Fruit fly (Drosophila melanogaster) whole organism, pupa: ENCODE results near the gene arx.

Source experiments
- CG14655 ChIP-seq: fragments of 200-800 bp; sonication (Bioruptor generic); optimal IDR thresholded peaks from 3 replicates; lab custom pipeline; 2017; ENCODE audit warnings: mild to moderate bottlenecking, missing biosample characterization, missing genetic modification reagents, missing genetic modification characterization
- CG17806 ChIP-seq: fragments of 200-800 bp; sonication (Bioruptor generic); optimal IDR thresholded peaks from 2 replicates; lab custom pipeline; 2018; ENCODE audit warnings: missing biosample characterization, mild to moderate bottlenecking, missing genetic modification characterization, moderate library complexity
- CG32121 ChIP-seq: fragments of 200-800 bp; sonication (Bioruptor generic); IDR thresholded peaks from 2 replicates; pipeline ENCODE4 v1.3.6; 2022; ENCODE audit warnings: missing biosample characterization, missing genetic modification characterization
- CG8159 ChIP-seq: fragments of 200-800 bp; sonication (Bioruptor generic); optimal IDR thresholded peaks from 3 replicates; lab custom pipeline; 2018; ENCODE audit warnings: missing biosample characterization, mild to moderate bottlenecking, missing genetic modification characterization, moderate library complexity
- CG8301 ChIP-seq: fragments of 200-800 bp; sonication (Bioruptor generic); optimal IDR thresholded peaks from 2 replicates; lab custom pipeline; 2018; ENCODE audit warnings: missing biosample characterization, mild to moderate bottlenecking, missing genetic modification characterization
- D1 ChIP-seq: fragments of 200-800 bp; sonication (Bioruptor generic); optimal IDR thresholded peaks from 2 replicates; lab custom pipeline; 2018; ENCODE audit warnings: missing biosample characterization, mild to moderate bottlenecking, missing genetic modification characterization, moderate library complexity
- EcR ChIP-seq: fragments of 200-800 bp; sonication (Bioruptor generic); optimal IDR thresholded peaks from 3 replicates; lab custom pipeline; 2019; ENCODE audit warnings: missing biosample characterization, missing genetic modification characterization, mild to moderate bottlenecking, moderate library complexity, missing genetic modification reagents
- fd96Ca ChIP-seq: fragments of 200-800 bp; sonication (Bioruptor generic); IDR thresholded peaks from 3 replicates; pipeline ENCODE4 v1.3.6; 2022; ENCODE audit warnings: missing biosample characterization, missing genetic modification characterization
- gl ChIP-seq: fragments of 200-800 bp; sonication (Bioruptor generic); optimal IDR thresholded peaks from 2 replicates; lab custom pipeline; 2018; ENCODE audit warnings: missing biosample characterization, mild to moderate bottlenecking, missing genetic modification characterization

dm6 chr3L:18896297-18896863 lies 5.0 kb downstream of the arx start:
- TF ChIP-seq CG14655, result no peak
- peak; percentile 51 for TF ChIP-seq EcR (GFP tag; lab: Kevin White, UChicago)
- TF ChIP-seq CG32121 (GFP tag; lab: Robert Waterston, UW), result no peak
- no peak for TF ChIP-seq fd96Ca (GFP tag; lab: Robert Waterston, UW)
- TF ChIP-seq CG8301 (tag; lab: Kevin White, UChicago), result no peak
- no peak for TF ChIP-seq gl (tag; lab: Kevin White, UChicago)
- no peak for TF ChIP-seq D1 (tag; lab: Kevin White, UChicago)
- TF ChIP-seq CG17806, result no peak
- no peak for TF ChIP-seq CG8159 (tag; lab: Kevin White, UChicago)
